Worm (Caenorhabditis elegans): Measurements from ENCODE around the gene C49F8.1.

C49F8.1 gene

ce11 chrX:13349230-13350122 is 15.3 kb downstream of the C49F8.1 start (continued):
- TF ChIP-seq bed-1 (GFP tag; IDR thresholded peaks at IDR 0.05) (no peak), K11D2.4 (GFP tag; IDR thresholded peaks at IDR 0.05) (peak; percentile 54; the same call in 1 of the 2 replicates), zfh-2 (GFP tag; conservative IDR thresholded peaks at IDR 0.05) (no peak), pbrm-1 (GFP tag; IDR thresholded peaks at IDR 0.05) (no peak), F57C9.4 (tag; optimal IDR thresholded peaks at IDR 0.05) (no peak), egl-18 (GFP tag; IDR thresholded peaks at IDR 0.05) (no peak), madf-3 (GFP tag; IDR thresholded peaks at IDR 0.05) (0 out of 2 replicates have a peak, but pooled peaks have one; percentile 24), T26A5.8 (tag; optimal IDR thresholded peaks at IDR 0.05) (no peak), egl-44 (GFP tag; IDR thresholded peaks at IDR 0.05) (no peak), hrde-1 (tag; optimal IDR thresholded peaks at IDR 0.05; ENCODE audit: borderline replicate concordance) (no peak), snpc-3.4 (tag; optimal IDR thresholded peaks at IDR 0.05) (no peak), ceh-58 (GFP tag; IDR thresholded peaks at IDR 0.05) (no peak), rpc-1 (optimal IDR thresholded peaks at IDR 0.05) (no peak), rpc-1 (tag; optimal IDR thresholded peaks at IDR 0.05) (no peak), fkh-3 (tag; optimal IDR thresholded peaks at IDR 0.05) (no peak), mel-28 (tag; optimal IDR thresholded peaks at IDR 0.05; ENCODE audit: borderline replicate concordance) (no peak), Y67H2A.10 (GFP tag; conservative IDR thresholded peaks at IDR 0.05) (no peak), F55B11.4 (tag; optimal IDR thresholded peaks at IDR 0.05; ENCODE audit: borderline replicate concordance, insufficient read depth) (no peak), unc-62 (GFP tag; optimal IDR thresholded peaks at IDR 0.05) (no peak), ceh-40 (GFP tag; IDR thresholded peaks at IDR 0.05) (no peak), F22D6.2 (tag; optimal IDR thresholded peaks at IDR 0.05) (peak; percentile 62), B0261.1 (tag; optimal IDR thresholded peaks at IDR 0.05) (peak; percentile 18), B0019.2 (GFP tag; conservative IDR thresholded peaks at IDR 0.05) (no peak), hlh-26 (GFP tag; conservative IDR thresholded peaks at IDR 0.05) (no peak), Y56A3A.18 (GFP tag; IDR thresholded peaks at IDR 0.05) (peak; percentile 44), tbx-9 (tag; optimal IDR thresholded peaks at IDR 0.05; ENCODE audit: borderline replicate concordance) (no peak), nfyb-1 (GFP tag; IDR thresholded peaks at IDR 0.05) (peak; percentile 83), lsl-1 (GFP tag; optimal IDR thresholded peaks at IDR 0.05) (no peak), ccch-3 (GFP tag; optimal IDR thresholded peaks at IDR 0.05) (no peak), Y95B8A.8 (GFP tag; IDR thresholded peaks at IDR 0.05) (no peak), atf-7 (tag; optimal IDR thresholded peaks at IDR 0.05) (peak; percentile 39), xnd-1 (tag; optimal IDR thresholded peaks at IDR 0.05) (no peak), nhr-80 (tag; optimal IDR thresholded peaks at IDR 0.05) (peak; percentile 44), snpc-1.1 (tag; optimal IDR thresholded peaks at IDR 0.05; ENCODE audit: insufficient read depth) (no peak), snpc-1.3 (tag; optimal IDR thresholded peaks at IDR 0.05; ENCODE audit: insufficient read depth) (no peak), bed-2 (GFP tag; IDR thresholded peaks at IDR 0.05) (no peak), madf-8 (GFP tag; conservative IDR thresholded peaks at IDR 0.05) (no peak), F23B12.7 (tag; optimal IDR thresholded peaks at IDR 0.05; ENCODE audit: insufficient read depth) (no peak), B0336.3 (GFP tag; IDR thresholded peaks at IDR 0.05) (no peak; the same call in 1 of the 2 replicates), nhr-90 (tag; optimal IDR thresholded peaks at IDR 0.05) (peak; percentile 26), F37B4.10 (GFP tag; IDR thresholded peaks at IDR 0.05) (no peak), nhr-120 (GFP tag; IDR thresholded peaks at IDR 0.05) (no peak), pha-4 (tag; optimal IDR thresholded peaks at IDR 0.05) (no peak), rec-8 (tag; optimal IDR thresholded peaks at IDR 0.05) (no peak), ceh-91 (GFP tag; IDR thresholded peaks at IDR 0.05) (no peak), F33H1.4 (GFP tag; IDR thresholded peaks at IDR 0.05) (no peak), C06A6.2 (GFP tag; conservative IDR thresholded peaks at IDR 0.05) (0 out of 2 replicates have a peak, but pooled peaks have one; percentile 11)

Data from whole organism, young adult.